Worm (Caenorhabditis elegans) whole organism, L4/young adult: Measurements from ENCODE around the gene K12H6.8.

ENCODE experiments used
- W03F9.2 ChIP-seq: fragments of 150-350 bp; optimal IDR thresholded peaks from 2 replicates; lab custom pipeline; 2014; ENCODE audit warnings: missing biosample characterization, missing genetic modification characterization
- dao-5 ChIP-seq: sonication (generic microtip); optimal IDR thresholded peaks from 2 replicates; lab custom pipeline; 2016; ENCODE audit warnings: missing genotype, missing genetic modification characterization, moderate library complexity, missing compliant biosample characterization

DNA sequence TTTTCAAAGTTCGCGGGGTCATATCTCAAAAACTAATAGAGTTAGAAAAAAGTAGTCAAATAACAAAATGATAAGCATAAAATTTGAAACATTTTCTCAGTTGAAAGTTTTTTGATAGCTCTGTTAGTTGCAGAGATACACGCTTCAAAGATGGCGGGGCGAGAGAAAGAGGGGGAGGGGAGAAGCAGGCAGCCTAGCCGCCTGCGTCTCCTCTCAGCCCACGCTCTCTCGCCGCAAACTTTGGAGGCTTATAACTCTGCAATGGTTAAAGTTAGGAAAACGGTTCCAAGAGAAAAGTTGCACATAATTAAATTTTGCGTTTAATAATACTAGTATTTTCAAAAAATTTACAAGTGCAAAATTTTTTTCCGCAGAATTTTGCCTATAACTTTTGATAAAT is 25.9 kb upstream of the K12H6.8 start:
- no peak for TF ChIP-seq W03F9.2
- no peak for TF ChIP-seq dao-5 (tag; lab: Kevin White, UChicago)
